Fruit fly (Drosophila melanogaster) whole organism, embryonic: ENCODE results near the gene Egfrap.

ENCODE experiments used
- Adf1 ChIP-seq: fragments of 200-800 bp; sonication (Bioruptor generic); IDR thresholded peaks from 2 replicates; pipeline ENCODE4 v1.3.6; 2022; ENCODE audit warnings: missing biosample characterization, missing genetic modification characterization
- Atf6 ChIP-seq: fragments of 200-800 bp; sonication (Bioruptor generic); IDR thresholded peaks from 2 replicates; pipeline ENCODE4 v1.3.6; 2022; ENCODE audit warnings: missing biosample characterization, missing genetic modification characterization
- B-H2 ChIP-seq: fragments of 200-800 bp; sonication (Bioruptor generic); optimal IDR thresholded peaks from 2 replicates; lab custom pipeline; 2018; ENCODE audit warnings: missing biosample characterization, mild to moderate bottlenecking, missing genetic modification characterization
- Bdp1 ChIP-seq: fragments of 200-800 bp; sonication (Bioruptor generic); optimal IDR thresholded peaks from 3 replicates; lab custom pipeline; 2016; ENCODE audit warnings: missing biosample characterization, missing genetic modification characterization
- CG10959 ChIP-seq: fragments of 200-800 bp; sonication (Bioruptor generic); IDR thresholded peaks from 2 replicates; pipeline ENCODE4 v1.3.6; 2022; ENCODE audit warnings: missing biosample characterization, missing genetic modification characterization
- CG11093 ChIP-seq: fragments of 200-800 bp; sonication (Bioruptor generic); IDR thresholded peaks from 3 replicates; pipeline ENCODE4 v1.3.6; 2022; ENCODE audit warnings: missing biosample characterization, missing genetic modification characterization
- CG11247 ChIP-seq: fragments of 200-800 bp; sonication (Bioruptor generic); IDR thresholded peaks from 2 replicates; pipeline ENCODE4 v1.3.6; 2022; ENCODE audit warnings: missing biosample characterization, missing genetic modification characterization
- CG11456 ChIP-seq: fragments of 200-800 bp; sonication (Bioruptor generic); IDR thresholded peaks from 3 replicates; pipeline ENCODE4 v1.3.6; 2022; ENCODE audit warnings: missing biosample characterization, missing genetic modification characterization
- CG12769 ChIP-seq: fragments of 200-800 bp; sonication (Bioruptor generic); optimal IDR thresholded peaks from 2 replicates; lab custom pipeline; 2019; ENCODE audit warnings: missing biosample characterization, mild to moderate bottlenecking, missing genetic modification characterization, moderate library complexity
- CG15514 ChIP-seq: fragments of 200-800 bp; sonication (Bioruptor generic); optimal IDR thresholded peaks from 3 replicates; lab custom pipeline; 2017; ENCODE audit warnings: missing biosample characterization, missing genetic modification characterization, mild to moderate bottlenecking, moderate library complexity, missing genetic modification reagents
- CG16815 ChIP-seq: fragments of 200-800 bp; sonication (Bioruptor generic); optimal IDR thresholded peaks from 3 replicates; lab custom pipeline; 2017; ENCODE audit warnings: missing biosample characterization, mild to moderate bottlenecking, missing genetic modification characterization
- CG17328 ChIP-seq: fragments of 200-800 bp; sonication (Bioruptor generic); IDR thresholded peaks from 2 replicates; pipeline ENCODE4 v1.3.6; 2022; ENCODE audit warnings: missing biosample characterization, missing genetic modification characterization
- CG18599 ChIP-seq: fragments of 200-800 bp; sonication (Bioruptor generic); optimal IDR thresholded peaks from 3 replicates; lab custom pipeline; 2017; ENCODE audit warnings: missing biosample characterization, missing genetic modification characterization, mild to moderate bottlenecking, moderate library complexity, missing genetic modification reagents
- CG2120 ChIP-seq: fragments of 200-800 bp; sonication (Bioruptor generic); optimal IDR thresholded peaks from 3 replicates; lab custom pipeline; 2016; ENCODE audit warnings: missing biosample characterization, missing genetic modification characterization
- CG34376 ChIP-seq: fragments of 200-800 bp; sonication (Bioruptor generic); optimal IDR thresholded peaks from 2 replicates; lab custom pipeline; 2018; ENCODE audit warnings: missing biosample characterization, mild to moderate bottlenecking, missing genetic modification characterization
- CG42726 ChIP-seq: fragments of 200-800 bp; sonication (Bioruptor generic); IDR thresholded peaks from 2 replicates; pipeline ENCODE4 v1.3.6; 2022; ENCODE audit warnings: missing biosample characterization, missing genetic modification characterization; ENCODE audit not compliant: partially characterized antibody
- CG4404 ChIP-seq: fragments of 200-800 bp; sonication (Bioruptor generic); IDR thresholded peaks from 2 replicates; pipeline ENCODE4 v1.3.6; 2022; ENCODE audit warnings: missing biosample characterization, missing genetic modification characterization
- CG4617 ChIP-seq: fragments of 200-800 bp; sonication (Bioruptor generic); optimal IDR thresholded peaks from 3 replicates; lab custom pipeline; 2016; ENCODE audit warnings: missing biosample characterization, missing genetic modification characterization, borderline replicate concordance
- CG5180 ChIP-seq: fragments of 200-800 bp; sonication (Bioruptor generic); optimal IDR thresholded peaks from 3 replicates; lab custom pipeline; 2017; ENCODE audit warnings: missing biosample characterization, missing genetic modification characterization, mild to moderate bottlenecking, moderate library complexity, missing genetic modification reagents
- CG6175 ChIP-seq: fragments of 200-800 bp; sonication (Bioruptor generic); IDR thresholded peaks from 3 replicates; pipeline ENCODE4 v1.3.6; 2022; ENCODE audit warnings: missing biosample characterization, missing genetic modification characterization
- CG7271 ChIP-seq: fragments of 200-800 bp; sonication (Bioruptor generic); optimal IDR thresholded peaks from 2 replicates; lab custom pipeline; 2018; ENCODE audit warnings: missing biosample characterization, mild to moderate bottlenecking, missing genetic modification characterization, moderate library complexity
- CG8290 ChIP-seq, 3 experiments: fragments of 200-800 bp; sonication (Bioruptor generic); optimal IDR thresholded peaks; 2 replicates each; lab custom pipeline; 2016 to 2019; ENCODE audit warnings: missing biosample characterization in 3 of 3, missing genetic modification characterization in 3 of 3, mild to moderate bottlenecking in 2 of 3, moderate library complexity in 1 of 3
- CG8924 ChIP-seq: fragments of 200-800 bp; optimal IDR thresholded peaks from 3 replicates; lab custom pipeline; 2019; ENCODE audit warnings: missing biosample characterization, mild to moderate bottlenecking, missing genetic modification characterization, moderate library complexity
- Dad ChIP-seq: fragments of 200-800 bp; sonication (Bioruptor generic); optimal IDR thresholded peaks from 3 replicates; lab custom pipeline; 2016; ENCODE audit warnings: missing biosample characterization, missing genetic modification characterization
- Drgx ChIP-seq: fragments of 200-800 bp; sonication (Bioruptor generic); IDR thresholded peaks from 2 replicates; pipeline ENCODE4 v1.3.6; 2022; ENCODE audit warnings: missing biosample characterization, missing genetic modification characterization
- ERR ChIP-seq: fragments of 200-800 bp; sonication (Bioruptor generic); optimal IDR thresholded peaks from 2 replicates; lab custom pipeline; 2016; ENCODE audit warnings: missing biosample characterization, missing genetic modification characterization
- GATAe ChIP-seq: fragments of 200-800 bp; sonication (Bioruptor generic); conservative IDR thresholded peaks from 2 replicates; pipeline ENCODE4 v1.3.6; 2022; ENCODE audit warnings: missing biosample characterization, missing genetic modification characterization
- Hey ChIP-seq: fragments of 200-800 bp; sonication (Bioruptor generic); optimal IDR thresholded peaks from 3 replicates; lab custom pipeline; 2018; ENCODE audit warnings: missing biosample characterization, mild to moderate bottlenecking, missing genetic modification characterization
- HmgZ ChIP-seq: fragments of 200-800 bp; sonication (Bioruptor generic); optimal IDR thresholded peaks from 2 replicates; lab custom pipeline; 2018; ENCODE audit warnings: missing biosample characterization, mild to moderate bottlenecking, missing genetic modification characterization
- MESR4 ChIP-seq: fragments of 200-800 bp; sonication (Bioruptor generic); optimal IDR thresholded peaks from 2 replicates; lab custom pipeline; 2018; ENCODE audit warnings: missing biosample characterization, mild to moderate bottlenecking, missing genetic modification characterization, moderate library complexity
- Med ChIP-seq: fragments of 200-800 bp; sonication (Bioruptor generic); peaks from one replicate; lab custom pipeline; 2016; ENCODE audit warnings: missing biosample characterization, missing genetic modification characterization, mild to moderate bottlenecking, inconsistent platforms, moderate library complexity
- NC2β ChIP-seq: fragments of 200-800 bp; sonication (Bioruptor generic); optimal IDR thresholded peaks from 2 replicates; lab custom pipeline; 2016; ENCODE audit warnings: missing biosample characterization, missing genetic modification characterization
- Nf-YC ChIP-seq: fragments of 200-800 bp; optimal IDR thresholded peaks from 3 replicates; lab custom pipeline; 2019; ENCODE audit warnings: missing biosample characterization, mild to moderate bottlenecking, missing genetic modification characterization, moderate library complexity
- Oaz ChIP-seq: fragments of 200-800 bp; sonication (Bioruptor generic); IDR thresholded peaks from 2 replicates; pipeline ENCODE4 v1.3.6; 2022; ENCODE audit warnings: missing biosample characterization, missing genetic modification characterization
- Spps ChIP-seq: fragments of 200-800 bp; sonication (Bioruptor generic); optimal IDR thresholded peaks from 2 replicates; lab custom pipeline; 2018; ENCODE audit warnings: missing biosample characterization, mild to moderate bottlenecking, missing genetic modification characterization
- Stat92E ChIP-seq, 3 experiments: fragments of >200 bp in 2 of 3; fragments of 200-800 bp in 1 of 3; sonication (Bioruptor generic) in 1 of 3; optimal IDR thresholded peaks; 2 replicates each; lab custom pipeline; 2017 to 2019; ENCODE audit warnings: missing biosample characterization in 3 of 3, missing genetic modification characterization in 3 of 3, mild to moderate bottlenecking in 1 of 3, moderate library complexity in 1 of 3
- Trl ChIP-seq, 3 experiments: fragments of >200 bp in 2 of 3; fragments of 200-800 bp in 1 of 3; sonication (Bioruptor generic) in 1 of 3; optimal IDR thresholded peaks; 2 replicates in 1 of 3; 3 replicates in 2 of 3; lab custom pipeline; 2016 to 2017; ENCODE audit warnings: missing biosample characterization in 1 of 3, missing genetic modification characterization in 1 of 3
- abd-A ChIP-seq: fragments of 200-800 bp; sonication (Bioruptor generic); optimal IDR thresholded peaks from 3 replicates; lab custom pipeline; 2019; ENCODE audit warnings: missing biosample characterization, mild to moderate bottlenecking, missing genetic modification characterization, moderate library complexity
- crol ChIP-seq: fragments of 200-800 bp; sonication (Bioruptor generic); IDR thresholded peaks from 2 replicates; pipeline ENCODE4 v1.3.6; 2022; ENCODE audit warnings: missing biosample characterization, missing genetic modification characterization
- crp ChIP-seq, 2 experiments: fragments of 200-800 bp; sonication (Bioruptor generic); optimal IDR thresholded peaks; 2 replicates in 1 of 2; 3 replicates in 1 of 2; lab custom pipeline; 2017; ENCODE audit warnings: missing biosample characterization in 2 of 2, missing genetic modification characterization in 2 of 2, mild to moderate bottlenecking in 1 of 2, moderate library complexity in 1 of 2
- fd96Cb ChIP-seq: fragments of 200-800 bp; sonication (Bioruptor generic); optimal IDR thresholded peaks from 2 replicates; lab custom pipeline; 2018; ENCODE audit warnings: missing biosample characterization, mild to moderate bottlenecking, missing genetic modification characterization, moderate library complexity
- gfzf ChIP-seq: fragments of 200-800 bp; sonication (Bioruptor generic); optimal IDR thresholded peaks from 2 replicates; lab custom pipeline; 2016; ENCODE audit warnings: missing biosample characterization, mild to moderate bottlenecking, missing genetic modification characterization, moderate library complexity
- grn ChIP-seq: fragments of 200-800 bp; sonication (Bioruptor generic); optimal IDR thresholded peaks from 3 replicates; lab custom pipeline; 2017; ENCODE audit warnings: missing biosample characterization, missing genetic modification characterization
- gro ChIP-seq: fragments of 200-800 bp; sonication (Bioruptor generic); optimal IDR thresholded peaks from 2 replicates; lab custom pipeline; 2016; ENCODE audit warnings: missing biosample characterization, missing genetic modification characterization
- inv ChIP-seq: fragments of 200-800 bp; sonication (Bioruptor generic); IDR thresholded peaks from 2 replicates; pipeline ENCODE4 v1.3.6; 2022; ENCODE audit warnings: missing biosample characterization, missing genetic modification characterization; ENCODE audit not compliant: partially characterized antibody
- kni ChIP-seq: fragments of 200-800 bp; sonication (Bioruptor generic); optimal IDR thresholded peaks from 3 replicates; lab custom pipeline; 2017; ENCODE audit warnings: mild to moderate bottlenecking, missing biosample characterization, missing genetic modification reagents, missing genetic modification characterization
- sd ChIP-seq: fragments of 200-800 bp; sonication (Bioruptor generic); optimal IDR thresholded peaks from 3 replicates; lab custom pipeline; 2018; ENCODE audit warnings: missing biosample characterization, mild to moderate bottlenecking, missing genetic modification characterization, moderate library complexity
- sim ChIP-seq: fragments of 200-800 bp; sonication (Bioruptor generic); IDR thresholded peaks from 2 replicates; pipeline ENCODE4 v1.3.6; 2022; ENCODE audit warnings: missing biosample characterization, missing genetic modification characterization
- z ChIP-seq: fragments of 200-800 bp; sonication (Bioruptor generic); IDR thresholded peaks from 3 replicates; pipeline ENCODE4 v1.3.6; 2022; ENCODE audit warnings: missing biosample characterization, missing genetic modification characterization

Egfrap gene

DNA sequence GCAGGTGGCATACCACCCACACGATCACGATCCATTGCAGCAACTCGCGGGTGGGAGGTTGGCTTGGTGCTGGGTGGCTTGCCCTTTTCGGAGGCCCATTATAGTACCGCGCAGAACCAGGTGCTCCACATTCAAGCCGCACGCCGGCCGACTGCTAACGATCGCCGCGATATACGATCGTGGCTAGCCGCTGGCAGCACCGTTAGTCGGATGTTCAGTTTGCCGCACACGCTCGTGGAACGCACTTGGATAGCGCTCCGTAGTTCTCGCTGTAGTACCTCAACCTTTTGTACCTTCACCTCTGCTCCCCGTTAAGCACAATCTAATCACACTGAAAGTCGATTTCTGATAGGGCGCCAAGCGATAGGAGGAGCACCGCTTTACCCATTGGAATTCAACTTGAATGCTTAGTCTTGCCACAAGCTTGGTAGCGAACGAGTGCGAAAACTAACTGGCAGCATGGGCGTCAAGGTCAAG is 26.8 kb downstream of the Egfrap start, which contains the start of gene CG33523 (continued):
- TF ChIP-seq CG4617 (GFP tag; lab: Kevin White, UChicago) (no peak), Stat92E (GFP tag; optimal IDR thresholded peaks at IDR 0.05; lab: Kevin White, UChicago) (no peak), CG8290 (GFP tag; optimal IDR thresholded peaks at IDR 0.05; lab: Kevin White, UChicago) (no peak), CG8290 (tag; optimal IDR thresholded peaks at IDR 0.05; lab: Kevin White, UChicago) (peak in 1 of 2 experiments; percentile 53), Med (GFP tag; lab: Kevin White, UChicago) (peak; percentile 76), Oaz (GFP tag; lab: Robert Waterston, UW) (no peak), GATAe (GFP tag; lab: Robert Waterston, UW) (peak; percentile 94), crp (GFP tag; optimal IDR thresholded peaks at IDR 0.05; lab: Kevin White, UChicago) (no peak), B-H2 (no peak), CG34376 (peak; percentile 70), Trl (optimal IDR thresholded peaks at IDR 0.05; lab: Kevin White, UChicago) (no peak), Trl (GFP tag; optimal IDR thresholded peaks at IDR 0.05; lab: Kevin White, UChicago) (no peak), gro (peak; percentile 11), sd (tag; lab: Kevin White, UChicago) (peak; percentile 68), kni (GFP tag; lab: Kevin White, UChicago) (peak; percentile 80), CG10959 (GFP tag; lab: Robert Waterston, UW) (no peak), CG17328 (no peak), CG2120 (GFP tag; lab: Kevin White, UChicago) (no peak), MESR4 (GFP tag; lab: Kevin White, UChicago) (no peak), CG11247 (0 out of 2 replicates have a peak, but pooled peaks have one; percentile 16), Spps (tag; lab: Kevin White, UChicago) (no peak), Atf6 (GFP tag; lab: Robert Waterston, UW) (peak; percentile 39; the same call in 1 of the 2 replicates), Nf-YC (tag; lab: Kevin White, UChicago) (peak; percentile 27), z (GFP tag; lab: Robert Waterston, UW) (peak; percentile 57; the same call in 2 of the 3 replicates), CG42726 (GFP tag; lab: Robert Waterston, UW) (0 out of 2 replicates have a peak, but pooled peaks have one; percentile 39), CG18599 (peak; percentile 33), CG5180 (GFP tag; lab: Kevin White, UChicago) (no peak), Dad (GFP tag; lab: Kevin White, UChicago) (no peak), Hey (tag; lab: Kevin White, UChicago) (peak; percentile 14), Adf1 (GFP tag; lab: Robert Waterston, UW) (peak; percentile 55; the same call in 1 of the 2 replicates), Drgx (GFP tag; lab: Robert Waterston, UW) (no peak), crol (GFP tag; lab: Robert Waterston, UW) (peak; percentile 62; the same call in 1 of the 2 replicates), abd-A (no peak), inv (no peak), sim (GFP tag; lab: Robert Waterston, UW) (no peak), CG11093 (no peak), CG12769 (tag; lab: Kevin White, UChicago) (peak; percentile 9), NC2β (GFP tag; lab: Kevin White, UChicago) (no peak), CG8924 (no peak), ERR (GFP tag; lab: Kevin White, UChicago) (peak; percentile 12), CG16815 (GFP tag; lab: Kevin White, UChicago) (no peak), CG4404 (GFP tag; lab: Robert Waterston, UW) (no peak), CG15514 (GFP tag; lab: Kevin White, UChicago) (peak; percentile 23), fd96Cb (no peak), CG6175 (GFP tag; lab: Robert Waterston, UW) (peak; percentile 76; the same call in 2 of the 3 replicates), grn (GFP tag; lab: Kevin White, UChicago) (peak; percentile 89), HmgZ (tag; lab: Kevin White, UChicago) (peak; percentile 27), gfzf (GFP tag; lab: Kevin White, UChicago) (no peak), CG7271 (tag; lab: Kevin White, UChicago) (no peak), Bdp1 (GFP tag; lab: Kevin White, UChicago) (no peak), CG11456 (no peak)
